Worm (Caenorhabditis elegans): ENCODE data around the gene K08D8.2.

Gene K08D8.2

DNA sequence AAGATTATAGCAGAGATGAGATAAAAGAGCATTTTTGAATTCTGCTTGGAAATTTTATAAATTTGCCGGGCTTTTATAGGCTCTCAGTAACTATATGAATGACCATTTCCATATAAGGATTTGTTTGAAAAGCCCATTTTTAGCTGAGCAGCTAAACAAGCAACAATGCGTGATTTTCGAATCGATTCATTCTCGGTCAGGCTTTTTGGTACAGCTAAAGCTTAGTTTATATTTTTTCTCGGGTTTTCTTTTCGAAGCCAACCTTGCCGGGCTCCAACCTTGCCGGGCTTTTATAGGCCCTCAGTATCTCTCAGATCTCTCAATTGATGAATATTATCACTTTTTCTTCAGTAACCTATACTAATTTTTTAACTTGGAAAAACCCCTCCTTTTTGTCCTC, 21.5 kb downstream of the K08D8.2 start, which contains the start of gene srlf-4:
Gene srlf-4 (minus strand): TSS at position 101 of the 400 bp plus-strand sequence.
- TF ChIP-seq K11D2.4 (GFP tag; IDR thresholded peaks at IDR 0.05) (no peak), lsl-1 (GFP tag; optimal IDR thresholded peaks at IDR 0.05) (no peak), bed-1 (GFP tag; IDR thresholded peaks at IDR 0.05) (0 out of 2 replicates have a peak, but pooled peaks have one; percentile 34), snpc-4 (GFP tag; optimal IDR thresholded peaks at IDR 0.05) (no peak), snpc-4 (tag; optimal IDR thresholded peaks at IDR 0.05) (no peak)

DNA sequence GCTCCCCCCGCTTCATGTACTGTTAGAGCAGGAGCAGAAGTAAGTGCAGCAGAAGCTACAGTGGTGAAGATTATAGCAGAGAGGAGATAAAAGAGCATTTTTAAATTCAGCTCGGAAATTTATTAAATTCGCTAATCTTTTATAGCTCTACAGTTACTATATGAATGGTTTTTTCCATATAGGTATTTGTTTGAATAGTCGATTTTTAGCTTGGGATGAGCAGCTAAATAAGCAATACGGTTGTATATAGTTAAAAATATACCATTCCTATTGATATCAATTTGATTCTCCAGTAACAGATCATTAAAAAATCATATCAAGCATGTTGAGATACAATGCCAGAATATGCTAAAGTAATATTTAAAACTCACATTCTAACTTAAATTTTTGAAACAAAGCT, 23.8 kb downstream of the K08D8.2 start, which contains the start of gene srlf-5:
Gene srlf-5 (minus strand): TSS at position 101 of the 400 bp plus-strand sequence.
- TF ChIP-seq F10E7.11 (tag; optimal IDR thresholded peaks at IDR 0.05) (no peak), sea-2 (GFP tag; IDR thresholded peaks at IDR 0.05) (no peak), egl-44 (GFP tag; IDR thresholded peaks at IDR 0.05) (no peak), dox-1 (GFP tag; IDR thresholded peaks at IDR 0.05) (no peak), fkh-3 (tag; optimal IDR thresholded peaks at IDR 0.05) (no peak), zfh-2 (GFP tag; conservative IDR thresholded peaks at IDR 0.05) (no peak), tbp1 (GFP tag; optimal IDR thresholded peaks at IDR 0.05) (no peak), nfya-1 (tag; optimal IDR thresholded peaks at IDR 0.05; ENCODE audit: borderline replicate concordance, insufficient read depth) (no peak), bed-2 (GFP tag; IDR thresholded peaks at IDR 0.05) (no peak), xnd-1 (tag; optimal IDR thresholded peaks at IDR 0.05) (no peak), attf-6 (GFP tag; IDR thresholded peaks at IDR 0.05) (no peak), let-607 (tag; optimal IDR thresholded peaks at IDR 0.05) (no peak), T26A5.8 (tag; optimal IDR thresholded peaks at IDR 0.05) (no peak), ztf-3 (GFP tag; optimal IDR thresholded peaks at IDR 0.05) (no peak), nhr-80 (tag; optimal IDR thresholded peaks at IDR 0.05) (no peak), nhr-90 (tag; optimal IDR thresholded peaks at IDR 0.05) (no peak), Y95B8A.8 (GFP tag; IDR thresholded peaks at IDR 0.05) (no peak), unc-62 (GFP tag; optimal IDR thresholded peaks at IDR 0.05) (no peak), B0261.1 (tag; optimal IDR thresholded peaks at IDR 0.05) (no peak), ceh-100 (GFP tag; IDR thresholded peaks at IDR 0.05) (no peak)

DNA sequence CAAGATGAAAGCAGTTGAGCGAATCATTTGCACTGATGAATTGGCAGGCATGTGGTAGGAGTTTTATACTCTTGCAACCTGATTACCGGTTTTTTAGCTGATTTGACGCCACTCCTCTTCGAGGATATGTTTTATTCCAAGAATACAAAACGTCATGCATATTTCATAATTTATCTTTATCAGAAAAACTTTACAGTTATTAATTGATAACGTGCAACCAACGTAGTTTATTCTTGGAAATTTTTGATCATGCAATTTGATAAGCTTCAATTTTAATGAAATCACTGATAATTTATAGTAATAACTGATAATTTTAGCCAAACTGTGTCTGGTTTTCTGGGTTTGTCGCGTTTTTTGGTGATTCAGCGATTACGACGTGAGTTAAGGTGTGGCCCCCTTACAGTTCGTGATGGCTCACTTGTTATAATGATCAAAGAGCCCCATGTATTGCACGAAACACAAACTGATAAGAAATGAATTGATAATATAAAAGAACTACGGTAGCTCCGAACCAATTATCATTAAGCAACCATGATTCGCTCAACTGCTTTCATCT, 33.4 kb downstream of the K08D8.2 start, which contains the start of the genes cld-1 and dod-21:
Gene cld-1 (minus strand): TSS at position 51 of the 556 bp plus-strand sequence.
Gene dod-21 (plus strand): TSS at position 518 of the 556 bp plus-strand sequence.
- TF ChIP-seq athp-1 (tag; optimal IDR thresholded peaks at IDR 0.05) (no peak), nfyb-1 (GFP tag; IDR thresholded peaks at IDR 0.05) (peak; percentile 78), nhr-80 (tag; optimal IDR thresholded peaks at IDR 0.05) (peak; percentile 69)

DNA sequence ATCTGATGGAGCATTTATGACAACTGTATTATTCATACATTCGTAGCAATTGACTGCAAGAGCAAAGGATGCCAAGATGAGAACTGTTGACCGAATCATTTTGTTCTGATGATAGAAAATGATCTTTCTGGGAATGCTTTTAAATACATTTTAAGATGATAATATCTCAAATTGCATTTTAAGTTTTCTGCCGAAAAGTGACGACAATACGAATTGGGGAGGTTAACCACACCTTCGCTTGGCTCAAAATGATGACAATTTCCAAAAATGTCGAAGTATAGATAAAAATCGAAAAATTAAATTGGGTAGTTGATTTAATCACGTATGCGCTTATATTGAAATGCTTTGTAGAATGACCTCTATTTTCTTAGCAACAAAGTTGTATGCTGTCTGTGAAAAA, 38.4 kb downstream of the K08D8.2 start, which contains the start of gene dod-24:
Gene dod-24 (minus strand): TSS at position 101 of the 400 bp plus-strand sequence.
- TF ChIP-seq lir-1 (GFP tag; conservative IDR thresholded peaks at IDR 0.05) = no peak
- TF ChIP-seq ZK185.1 (tag; optimal IDR thresholded peaks at IDR 0.05; ENCODE audit: poor library complexity, severe bottlenecking) = no peak
- no peak for TF ChIP-seq F52B5.7 (tag; optimal IDR thresholded peaks at IDR 0.05)
- TF ChIP-seq hmg-20 (GFP tag; IDR thresholded peaks at IDR 0.05) = no peak
- no peak for TF ChIP-seq nhr-179 (tag; optimal IDR thresholded peaks at IDR 0.05)
- no peak for TF ChIP-seq let-607 (tag; optimal IDR thresholded peaks at IDR 0.05)
- no peak for TF ChIP-seq athp-1 (tag; optimal IDR thresholded peaks at IDR 0.05)
- no peak for TF ChIP-seq ceh-100 (GFP tag; IDR thresholded peaks at IDR 0.05)
- no peak for TF ChIP-seq dox-1 (GFP tag; IDR thresholded peaks at IDR 0.05)
- TF ChIP-seq ztf-18 (tag; optimal IDR thresholded peaks at IDR 0.05) = no peak
- TF ChIP-seq B0336.3 (GFP tag; IDR thresholded peaks at IDR 0.05) = no peak
- no peak for TF ChIP-seq unc-130 (GFP tag; optimal IDR thresholded peaks at IDR 0.05)

Data from whole organism, young adult.